Worm (Caenorhabditis elegans) whole organism, late embryonic: ENCODE measurements around the gene arp-6.

Experiments
- ama-1 ChIP-seq: fragments of 150-350 bp; optimal IDR thresholded peaks from 2 replicates; lab custom pipeline; 2014
- ceh-22 ChIP-seq: sonication (generic microtip); optimal IDR thresholded peaks from 2 replicates; lab custom pipeline; 2017; ENCODE audit warnings: missing biosample characterization, missing genetic modification characterization
- ceh-48 ChIP-seq: sonication (generic microtip); optimal IDR thresholded peaks from 2 replicates; lab custom pipeline; 2016; ENCODE audit warnings: missing genetic modification characterization, inconsistent platforms, missing compliant biosample characterization
- hlh-6 ChIP-seq: sonication (generic microtip); optimal IDR thresholded peaks from 2 replicates; lab custom pipeline; 2016; ENCODE audit warnings: missing genotype, missing genetic modification characterization, missing compliant biosample characterization
- nhr-11 ChIP-seq: fragments of 150-350 bp; optimal IDR thresholded peaks from 2 replicates; lab custom pipeline; 2014; ENCODE audit warnings: missing biosample characterization, missing genetic modification characterization
- pha-4 ChIP-seq: fragments of 150-350 bp; optimal IDR thresholded peaks from 2 replicates; lab custom pipeline; 2018; ENCODE audit warnings: missing biosample characterization, missing genetic modification reagents, missing genetic modification characterization
- rnt-1 ChIP-seq: sonication (generic microtip); optimal IDR thresholded peaks from 2 replicates; lab custom pipeline; 2016; ENCODE audit warnings: missing genetic modification characterization, missing compliant biosample characterization
- sox-4 ChIP-seq: sonication (generic microtip); optimal IDR thresholded peaks from 2 replicates; lab custom pipeline; 2017; ENCODE audit warnings: mild to moderate bottlenecking, missing genetic modification characterization, inconsistent platforms, missing compliant biosample characterization
- tbx-2 ChIP-seq: sonication (generic microtip); optimal IDR thresholded peaks from 2 replicates; lab custom pipeline; 2016; ENCODE audit warnings: missing genetic modification characterization, missing compliant biosample characterization
- unc-55 ChIP-seq: sonication (generic microtip); optimal IDR thresholded peaks from 2 replicates; lab custom pipeline; 2017; ENCODE audit warnings: missing biosample characterization, missing genetic modification reagents, missing genetic modification characterization

DNA sequence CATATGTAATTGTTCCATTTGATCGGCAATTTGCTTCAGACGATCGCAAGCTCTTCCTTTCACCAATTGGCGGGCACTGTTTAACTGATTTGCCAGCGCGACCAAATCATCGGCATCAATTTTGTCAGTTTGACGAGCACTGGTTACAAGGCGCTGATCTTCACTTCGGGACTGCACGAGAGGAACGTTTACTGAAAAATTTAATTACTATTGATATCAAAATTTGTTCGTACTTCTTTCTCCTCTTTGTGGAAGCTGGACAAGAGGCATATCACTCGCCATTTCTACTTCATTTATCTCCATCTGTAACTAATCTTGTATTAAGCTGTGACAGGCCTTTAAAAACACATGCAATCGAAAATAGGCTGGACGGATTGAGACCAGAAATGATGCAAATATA is 717 bp upstream of the arp-6 start, which contains the start of gene C08B11.9:
- no peak for TF ChIP-seq nhr-11 (tag; lab: Kevin White, UChicago)
- no peak for TF ChIP-seq hlh-6
- TF ChIP-seq sox-4 (tag; lab: Kevin White, UChicago): no peak
- no peak for TF ChIP-seq rnt-1 (tag; lab: Kevin White, UChicago)
- TF ChIP-seq unc-55: no peak
- TF ChIP-seq pha-4: no peak
- no peak for TF ChIP-seq ama-1
- TF ChIP-seq tbx-2 (tag; lab: Kevin White, UChicago): no peak
- TF ChIP-seq ceh-48 (tag; lab: Kevin White, UChicago): no peak
- no peak for TF ChIP-seq ceh-22 (tag; lab: Kevin White, UChicago)
